Fruit fly (Drosophila melanogaster): ENCODE results near the gene prage.

prage gene

dm6 chrX:1877107-1877736 lies 103.7 kb downstream of the prage start, which contains the start of the genes CG14817 and CG14805 (continued):
- TF ChIP-seq CG15269 (tag; optimal IDR thresholded peaks at IDR 0.05) (peak; percentile 69), Spps (tag; optimal IDR thresholded peaks at IDR 0.05) (peak; percentile 56), CG9215 (GFP tag; IDR thresholded peaks at IDR 0.05) (no peak), Ets97D (GFP tag; optimal IDR thresholded peaks at IDR 0.05) (peak; percentile 98), fd64A (GFP tag; optimal IDR thresholded peaks at IDR 0.05) (peak; percentile 73), otp (GFP tag; IDR thresholded peaks at IDR 0.05) (0 out of 3 replicates have a peak, but pooled peaks have one; percentile 48), CkIIα-i1 (GFP tag; IDR thresholded peaks at IDR 0.05) (0 out of 2 replicates have a peak, but pooled peaks have one; percentile 2), trem (tag; optimal IDR thresholded peaks at IDR 0.05) (peak; percentile 88), CG15601 (tag; optimal IDR thresholded peaks at IDR 0.05) (peak; percentile 74), CG4707 (GFP tag; optimal IDR thresholded peaks at IDR 0.05) (peak; percentile 81), CG4360 (GFP tag; IDR thresholded peaks at IDR 0.05) (no peak), Meics (GFP tag; optimal IDR thresholded peaks at IDR 0.05) (peak; percentile 89), org-1 (GFP tag; optimal IDR thresholded peaks at IDR 0.05) (peak; percentile 54), schlank (tag; optimal IDR thresholded peaks at IDR 0.05) (peak; percentile 85), chif (GFP tag; optimal IDR thresholded peaks at IDR 0.05) (peak in 1 of 2 experiments; percentile 5), Bteb2 (GFP tag; optimal IDR thresholded peaks at IDR 0.05) (peak; percentile 16), cwo (GFP tag; optimal IDR thresholded peaks at IDR 0.05) (peak; percentile 38), lbe (GFP tag; optimal IDR thresholded peaks at IDR 0.05) (peak; percentile 62), CG17568 (GFP tag; optimal IDR thresholded peaks at IDR 0.05) (no peak), odd (GFP tag; optimal IDR thresholded peaks at IDR 0.05) (no peak), dm (GFP tag; optimal IDR thresholded peaks at IDR 0.05) (peak; percentile 38), CG18476 (GFP tag; optimal IDR thresholded peaks at IDR 0.05) (no peak), CG9727 (GFP tag; optimal IDR thresholded peaks at IDR 0.05) (peak; percentile 80), CoRest (tag; optimal IDR thresholded peaks at IDR 0.05) (peak; percentile 43), CG8388 (GFP tag; optimal IDR thresholded peaks at IDR 0.05) (peak; percentile 70), CG34224 (GFP tag; IDR thresholded peaks at IDR 0.05; ENCODE audit: partially characterized antibody) (peak; percentile 67), Rfx (GFP tag; IDR thresholded peaks at IDR 0.05) (peak; percentile 78), crp (GFP tag; optimal IDR thresholded peaks at IDR 0.05) (peak in 1 of 2 experiments; percentile 22), CG1024 (GFP tag; IDR thresholded peaks at IDR 0.05) (no peak), insv (GFP tag; optimal IDR thresholded peaks at IDR 0.05) (peak in 1 of 2 experiments; percentile 56), wor (GFP tag; IDR thresholded peaks at IDR 0.05) (no peak), CG18619 (GFP tag; optimal IDR thresholded peaks at IDR 0.05) (peak; percentile 79), CG34376 (GFP tag; optimal IDR thresholded peaks at IDR 0.05) (peak; percentile 94), Nf-YB (GFP tag; optimal IDR thresholded peaks at IDR 0.05) (peak; percentile 51), CG12391 (tag; optimal IDR thresholded peaks at IDR 0.05) (peak; percentile 76), unc-4 (GFP tag; IDR thresholded peaks at IDR 0.05; ENCODE audit: partially characterized antibody) (peak; percentile 66; the same call in 1 of the 2 replicates), dysf (GFP tag; IDR thresholded peaks at IDR 0.05) (peak; percentile 53; the same call in 1 of the 3 replicates), sens (GFP tag) (peak; percentile 85), caup (GFP tag; optimal IDR thresholded peaks at IDR 0.05; ENCODE audit: severe bottlenecking) (peak; percentile 93), E2f2 (GFP tag; IDR thresholded peaks at IDR 0.05) (peak; percentile 57), CG30431 (GFP tag; optimal IDR thresholded peaks at IDR 0.05) (peak; percentile 22), MBD-R2 (GFP tag; IDR thresholded peaks at IDR 0.05) (peak; percentile 75), MESR4 (GFP tag; optimal IDR thresholded peaks at IDR 0.05) (peak; percentile 87), Vsx1 (GFP tag; optimal IDR thresholded peaks at IDR 0.05) (no peak), CG12071 (GFP tag; optimal IDR thresholded peaks at IDR 0.05) (peak; percentile 83), abd-A (tag; optimal IDR thresholded peaks at IDR 0.05) (no peak), HLH3B (GFP tag; IDR thresholded peaks at IDR 0.05) (0 out of 2 replicates have a peak, but pooled peaks have one; percentile 33), Fer1 (GFP tag; optimal IDR thresholded peaks at IDR 0.05) (peak; percentile 93)

Data from whole organism, embryonic.